Worm (Caenorhabditis elegans) whole organism, L1 larva: ENCODE results near the gene oac-40.

Experiments used
- Y116A8C.19 ChIP-seq: sonication (generic microtip); optimal IDR thresholded peaks from 2 replicates; lab custom pipeline; 2016; ENCODE audit warnings: missing compliant biosample characterization, missing genetic modification characterization, borderline replicate concordance
- aha-1 ChIP-seq: fragments of 150-350 bp; optimal IDR thresholded peaks from 2 replicates; lab custom pipeline; 2014; ENCODE audit warnings: missing biosample characterization, missing genetic modification characterization
- blmp-1 ChIP-seq: fragments of 150-350 bp; optimal IDR thresholded peaks from 2 replicates; lab custom pipeline; 2014; ENCODE audit warnings: missing biosample characterization, missing genetic modification characterization
- dsc-1 ChIP-seq: sonication (generic microtip); optimal IDR thresholded peaks from 2 replicates; lab custom pipeline; 2016; ENCODE audit warnings: mild to moderate bottlenecking, missing genetic modification characterization, missing compliant biosample characterization
- efl-1 ChIP-seq, 4 experiments: fragments of 150-350 bp; optimal IDR thresholded peaks in 3 of 4; peaks in 1 of 4; 1 replicate in 1 of 4; 2 replicates in 3 of 4; lab custom pipeline; 2014; ENCODE audit warnings: missing biosample characterization in 2 of 4, missing genetic modification characterization in 2 of 4, missing genetic modification reagents in 2 of 4
- efl-3 ChIP-seq: fragments of 200-800 bp; sonication (Bioruptor generic); optimal IDR thresholded peaks from 2 replicates; lab custom pipeline; 2018; ENCODE audit warnings: mild to moderate bottlenecking, missing genetic modification characterization, missing compliant biosample characterization
- egl-13 ChIP-seq: sonication (generic microtip); optimal IDR thresholded peaks from 2 replicates; lab custom pipeline; 2016; ENCODE audit warnings: missing genotype, missing genetic modification reagents, missing genetic modification characterization, missing compliant biosample characterization
- egl-27 ChIP-seq, 2 experiments: fragments of 150-350 bp in 1 of 2; sonication (generic microtip); optimal IDR thresholded peaks; 3 replicates each; lab custom pipeline; 2017 to 2018; ENCODE audit warnings: missing biosample characterization in 2 of 2, missing genetic modification characterization in 2 of 2, missing genetic modification reagents in 2 of 2
- elt-3 ChIP-seq, 6 experiments: fragments of 150-350 bp in 1 of 6; sonication (generic microtip); optimal IDR thresholded peaks; 2 replicates each; lab custom pipeline; 2017 to 2018; ENCODE audit warnings: missing biosample characterization in 6 of 6, missing genetic modification characterization in 6 of 6, inconsistent platforms in 1 of 6
- fkh-10 ChIP-seq: sonication (generic microtip); optimal IDR thresholded peaks from 2 replicates; lab custom pipeline; 2017; ENCODE audit warnings: missing biosample characterization, missing genetic modification reagents, missing genetic modification characterization
- fkh-8 ChIP-seq: sonication (generic microtip); optimal IDR thresholded peaks from 2 replicates; lab custom pipeline; 2016; ENCODE audit warnings: mild to moderate bottlenecking, missing genetic modification characterization, missing compliant biosample characterization
- fos-1 ChIP-seq: fragments of 150-350 bp; optimal IDR thresholded peaks from 2 replicates; lab custom pipeline; 2014; ENCODE audit warnings: missing biosample characterization, missing genetic modification characterization
- grh-1 ChIP-seq: fragments of 200-800 bp; sonication (Bioruptor generic); IDR thresholded peaks from 2 replicates; pipeline ENCODE4 v1.3.6; 2022; ENCODE audit warnings: missing genetic modification reagents, missing genetic modification characterization, missing compliant biosample characterization
- irx-1 ChIP-seq: sonication (generic microtip); optimal IDR thresholded peaks from 2 replicates; lab custom pipeline; 2016; ENCODE audit warnings: missing genetic modification characterization, missing compliant biosample characterization
- lin-13 ChIP-seq: fragments of 150-350 bp; optimal IDR thresholded peaks from 2 replicates; lab custom pipeline; 2014; ENCODE audit warnings: missing biosample characterization, missing genetic modification reagents, missing genetic modification characterization
- lin-35 ChIP-seq, 2 experiments: fragments of 150-350 bp; optimal IDR thresholded peaks; 2 replicates each; lab custom pipeline; 2014; ENCODE audit warnings: missing biosample characterization in 2 of 2, missing genetic modification characterization in 2 of 2, missing genetic modification reagents in 2 of 2
- nhr-20 ChIP-seq: sonication (generic microtip); optimal IDR thresholded peaks from 2 replicates; lab custom pipeline; 2016; ENCODE audit warnings: mild to moderate bottlenecking, missing genetic modification characterization, missing compliant biosample characterization
- nhr-85 ChIP-seq: sonication (generic microtip); peaks from one replicate; lab custom pipeline; 2016; ENCODE audit warnings: missing genetic modification characterization, inconsistent platforms, missing compliant biosample characterization
- pag-3 ChIP-seq: sonication (generic microtip); optimal IDR thresholded peaks from 2 replicates; lab custom pipeline; 2017; ENCODE audit warnings: missing genetic modification characterization, mild to moderate bottlenecking, missing compliant biosample characterization, antibody characterized with exemption, borderline replicate concordance; ENCODE audit not compliant: insufficient read depth
- pax-3 ChIP-seq: fragments of 200-800 bp; sonication (Bioruptor generic); optimal IDR thresholded peaks from 2 replicates; lab custom pipeline; 2018; ENCODE audit warnings: mild to moderate bottlenecking, missing genetic modification characterization, moderate library complexity, missing compliant biosample characterization
- pqm-1 ChIP-seq: sonication (generic microtip); optimal IDR thresholded peaks from 3 replicates; lab custom pipeline; 2017; ENCODE audit warnings: missing biosample characterization, missing genetic modification characterization
- skn-1 ChIP-seq: fragments of 150-350 bp; optimal IDR thresholded peaks from 2 replicates; lab custom pipeline; 2014; ENCODE audit warnings: missing biosample characterization, missing genetic modification characterization
- snpc-4 ChIP-seq: fragments of 150-350 bp; optimal IDR thresholded peaks from 2 replicates; lab custom pipeline; 2014; ENCODE audit warnings: missing biosample characterization, missing genetic modification characterization
- snu-23 ChIP-seq: sonication (generic microtip); optimal IDR thresholded peaks from 2 replicates; lab custom pipeline; 2016; ENCODE audit warnings: missing genetic modification characterization, missing compliant biosample characterization
- sox-4 ChIP-seq: sonication (generic microtip); optimal IDR thresholded peaks from 2 replicates; lab custom pipeline; 2016; ENCODE audit warnings: missing genetic modification characterization, missing compliant biosample characterization
- sptf-1 ChIP-seq: fragments of 150-350 bp; optimal IDR thresholded peaks from 2 replicates; lab custom pipeline; 2014; ENCODE audit warnings: missing biosample characterization, missing genetic modification characterization
- sup-37 ChIP-seq: fragments of 200-800 bp; sonication (Bioruptor generic); optimal IDR thresholded peaks from 2 replicates; lab custom pipeline; 2018; ENCODE audit warnings: mild to moderate bottlenecking, missing genetic modification characterization, missing compliant biosample characterization
- swsn-7 ChIP-seq: sonication (generic microtip); optimal IDR thresholded peaks from 2 replicates; lab custom pipeline; 2016; ENCODE audit warnings: missing genetic modification characterization, missing compliant biosample characterization
- unc-62 ChIP-seq: fragments of 150-350 bp; optimal IDR thresholded peaks from 2 replicates; lab custom pipeline; 2014; ENCODE audit warnings: missing biosample characterization, missing genetic modification reagents, missing genetic modification characterization
- unc-86 ChIP-seq: sonication (generic microtip); optimal IDR thresholded peaks from 2 replicates; lab custom pipeline; 2016; ENCODE audit warnings: missing genetic modification characterization, missing compliant biosample characterization
- unc-98 ChIP-seq: fragments of 200-800 bp; sonication (Bioruptor generic); IDR thresholded peaks from 2 replicates; pipeline ENCODE4 v1.3.6; 2022; ENCODE audit warnings: missing genetic modification characterization, missing compliant biosample characterization
- vab-15 ChIP-seq: sonication (generic microtip); optimal IDR thresholded peaks from 2 replicates; lab custom pipeline; 2017; ENCODE audit warnings: missing genotype, mild to moderate bottlenecking, missing genetic modification characterization, missing compliant biosample characterization
- xbp-1 ChIP-seq: sonication (generic microtip); optimal IDR thresholded peaks from 2 replicates; lab custom pipeline; 2016; ENCODE audit warnings: missing genetic modification characterization, missing compliant biosample characterization
- zag-1 ChIP-seq: fragments of 150-350 bp; optimal IDR thresholded peaks from 2 replicates; lab custom pipeline; 2014; ENCODE audit warnings: missing biosample characterization, missing genetic modification characterization
- ztf-11 ChIP-seq, 2 experiments: sonication (generic microtip); optimal IDR thresholded peaks; 2 replicates each; lab custom pipeline; 2016 to 2017; ENCODE audit warnings: missing genetic modification characterization in 2 of 2, missing biosample characterization in 1 of 2, missing compliant biosample characterization in 1 of 2

Gene oac-40

DNA sequence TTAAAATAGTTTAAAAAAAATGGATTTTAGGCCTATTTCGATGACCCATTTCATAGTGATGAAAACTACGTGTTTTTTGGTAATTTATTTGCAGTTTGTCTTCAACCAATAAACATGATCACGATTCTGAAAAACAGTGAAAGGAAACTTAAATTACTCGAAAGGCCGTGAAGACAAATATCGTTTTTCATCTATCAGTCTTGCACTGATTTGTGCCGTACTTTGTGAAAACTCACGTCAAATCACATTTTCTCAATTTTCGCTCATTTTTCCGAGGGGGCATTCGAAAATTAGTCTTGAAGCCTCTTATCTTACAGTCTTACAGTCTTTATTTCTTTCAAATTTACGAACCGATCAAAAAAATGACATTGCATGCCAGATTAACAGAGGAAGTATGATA lies 42.0 kb downstream of the oac-40 start, which contains the start of gene C25E10.11:
Gene C25E10.11, minus strand, starts transcription at position 101 of the 400 bp plus-strand sequence.
- TF ChIP-seq irx-1 (tag; lab: Kevin White, UChicago), result no peak
- no peak for TF ChIP-seq unc-98 (GFP tag; lab: Robert Waterston, UW)
- TF ChIP-seq snu-23, result no peak
- no peak for TF ChIP-seq fkh-8 (tag; lab: Kevin White, UChicago)
- no peak for TF ChIP-seq swsn-7 (tag; lab: Kevin White, UChicago)
- no peak for TF ChIP-seq pax-3 (tag; lab: Kevin White, UChicago)
- no peak for TF ChIP-seq zag-1 (tag; lab: Kevin White, UChicago)
- TF ChIP-seq dsc-1, result no peak
- no peak for TF ChIP-seq pag-3 (tag; lab: Kevin White, UChicago)
- TF ChIP-seq grh-1 (GFP tag; lab: Robert Waterston, UW), result no peak
- no peak for TF ChIP-seq fkh-10
- TF ChIP-seq egl-27 (tag; optimal IDR thresholded peaks at IDR 0.05; lab: Kevin White, UChicago), result no peak

DNA sequence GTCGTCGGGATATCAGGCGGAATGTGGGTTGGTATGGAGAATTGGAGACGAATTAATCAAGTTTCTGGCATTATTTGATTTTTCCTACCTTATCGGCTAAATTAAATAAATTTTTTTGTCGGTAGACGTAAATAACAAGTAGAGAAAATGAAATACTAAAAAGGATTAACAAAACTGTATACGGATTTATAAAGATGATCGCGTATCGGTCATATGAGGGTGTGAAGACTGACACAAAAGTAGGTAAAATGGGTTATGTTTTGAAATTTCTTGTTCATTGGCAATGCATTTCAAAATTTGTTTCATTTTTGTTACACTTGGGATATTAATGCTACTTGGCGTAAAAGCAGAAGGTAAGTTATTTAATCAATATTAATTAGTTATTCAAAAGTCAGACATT lies 42.9 kb downstream of the oac-40 start, which contains the start of the genes C25E10.16 and C25E10.13:
Gene C25E10.16, minus strand, starts transcription at position 101 of the 400 bp plus-strand sequence.
Gene C25E10.13, plus strand, starts transcription at position 256 of the 400 bp plus-strand sequence.
- TF ChIP-seq snpc-4 (no peak), fkh-8 (tag; lab: Kevin White, UChicago) (peak; percentile 26)
- TF ChIP-seq, all 84 proteins: peak for 1

DNA sequence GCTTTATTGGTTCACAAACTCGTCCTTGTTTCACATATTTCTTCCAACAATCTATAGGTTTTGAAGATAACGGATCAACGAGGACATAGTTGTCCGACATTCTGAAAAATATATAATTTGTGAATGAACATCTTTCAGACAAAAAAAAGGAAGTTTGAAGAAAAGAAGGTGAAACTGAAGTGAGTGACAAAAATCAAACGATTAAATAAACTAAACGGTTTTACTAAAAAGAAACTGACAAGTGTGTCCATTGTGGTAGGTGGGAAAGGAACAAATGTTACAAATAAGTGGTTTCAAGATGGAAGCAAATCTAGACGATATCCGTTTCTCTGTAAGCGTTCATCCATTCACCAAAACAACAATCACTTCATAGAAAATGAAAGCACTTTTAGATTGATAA lies 45.8 kb downstream of the oac-40 start, which contains the start of gene C25E10.12:
Gene C25E10.12, minus strand, starts transcription at position 101 of the 400 bp plus-strand sequence.
- TF ChIP-seq elt-3 (tag; optimal IDR thresholded peaks at IDR 0.05; lab: Kevin White, UChicago) (no peak), egl-13 (tag; lab: Kevin White, UChicago) (no peak), lin-35 (GFP tag; optimal IDR thresholded peaks at IDR 0.05; lab: Kevin White, UChicago) (no peak), vab-15 (tag; lab: Kevin White, UChicago) (no peak), nhr-20 (no peak), sptf-1 (tag; lab: Kevin White, UChicago) (no peak), xbp-1 (tag; lab: Kevin White, UChicago) (no peak), egl-27 (tag; optimal IDR thresholded peaks at IDR 0.05; lab: Kevin White, UChicago) (no peak), lin-13 (GFP tag; lab: Kevin White, UChicago) (no peak), pqm-1 (no peak), skn-1 (tag; lab: Kevin White, UChicago) (no peak), fos-1 (tag; lab: Kevin White, UChicago) (no peak), efl-3 (no peak)

DNA sequence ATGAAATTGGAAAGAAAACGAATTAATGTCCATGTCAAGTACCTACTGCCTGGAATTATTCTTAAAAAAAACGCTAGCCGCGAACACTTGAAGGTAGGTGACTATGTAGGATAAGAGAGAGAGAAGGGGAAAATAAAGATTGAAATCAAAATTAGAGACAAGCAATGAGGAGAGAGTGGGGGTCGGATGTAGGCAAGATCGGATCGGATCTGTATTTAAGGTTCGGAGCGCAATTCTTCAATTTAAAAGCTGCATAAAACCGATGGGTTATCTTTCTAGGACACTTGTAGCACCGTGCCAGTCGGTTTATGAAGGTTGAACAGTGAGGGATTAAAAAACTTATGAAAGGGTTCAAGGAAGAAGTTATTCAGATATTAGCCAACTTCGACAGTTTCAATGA lies 46.6 kb downstream of the oac-40 start:
- no peak for TF ChIP-seq efl-3
- no peak for TF ChIP-seq skn-1 (tag; lab: Kevin White, UChicago)
- no peak for TF ChIP-seq snpc-4
- TF ChIP-seq nhr-20, result no peak
- no peak for TF ChIP-seq unc-62 (GFP tag; lab: Kevin White, UChicago)
- no peak for TF ChIP-seq sox-4
- peak; percentile 23 for TF ChIP-seq nhr-85 (tag; lab: Kevin White, UChicago)
- TF ChIP-seq xbp-1 (tag; lab: Kevin White, UChicago), result no peak
- TF ChIP-seq Y116A8C.19 (tag; lab: Kevin White, UChicago), result no peak
- no peak for TF ChIP-seq efl-1 (optimal IDR thresholded peaks at IDR 0.05; lab: Kevin White, UChicago)
- TF ChIP-seq efl-1 (GFP tag; optimal IDR thresholded peaks at IDR 0.05 in 1 of 2; lab: Kevin White, UChicago), result peak in 1 of 2 experiments; percentile 89
- TF ChIP-seq ztf-11 (tag; optimal IDR thresholded peaks at IDR 0.05; lab: Kevin White, UChicago), result no peak
- no peak for TF ChIP-seq unc-86 (tag; lab: Kevin White, UChicago)
- peak; percentile 18 for TF ChIP-seq blmp-1 (tag; lab: Kevin White, UChicago)
- no peak for TF ChIP-seq aha-1 (tag; lab: Kevin White, UChicago)
- TF ChIP-seq sup-37 (GFP tag; lab: Kevin White, UChicago), result no peak
